Worm (Caenorhabditis elegans): ENCODE data around the gene pges-2.

Gene pges-2

DNA sequence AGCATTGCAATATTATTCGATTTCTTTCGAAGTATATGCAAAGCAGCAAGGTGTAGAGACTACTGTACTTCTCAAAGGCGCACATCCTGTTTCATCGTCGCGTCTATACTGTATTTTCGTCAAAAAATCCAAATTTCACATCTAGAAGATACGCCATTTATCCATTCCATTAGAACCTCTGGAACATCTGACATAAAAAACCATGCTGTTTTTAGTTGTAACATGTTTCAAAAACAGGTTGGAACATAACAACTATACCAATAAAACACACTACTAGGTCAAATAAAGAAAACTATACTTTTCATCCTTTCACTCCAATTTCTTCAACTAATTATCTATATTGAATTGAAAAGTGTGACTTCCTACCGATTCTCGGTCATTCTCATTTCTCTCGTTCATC, 7.3 kb downstream of the pges-2 start, which contains the start of gene ugt-59:
Gene ugt-59 (plus strand): TSS at position 301 of the 400 bp plus-strand sequence.
- no peak for TF ChIP-seq aly-2 (tag; optimal IDR thresholded peaks at IDR 0.05)
- no peak for TF ChIP-seq aha-1 (tag; optimal IDR thresholded peaks at IDR 0.05)
- TF ChIP-seq pag-3 (tag; optimal IDR thresholded peaks at IDR 0.05; ENCODE audit: borderline replicate concordance, insufficient read depth), result no peak
- TF ChIP-seq tlp-1 (tag; optimal IDR thresholded peaks at IDR 0.05), result no peak

DNA sequence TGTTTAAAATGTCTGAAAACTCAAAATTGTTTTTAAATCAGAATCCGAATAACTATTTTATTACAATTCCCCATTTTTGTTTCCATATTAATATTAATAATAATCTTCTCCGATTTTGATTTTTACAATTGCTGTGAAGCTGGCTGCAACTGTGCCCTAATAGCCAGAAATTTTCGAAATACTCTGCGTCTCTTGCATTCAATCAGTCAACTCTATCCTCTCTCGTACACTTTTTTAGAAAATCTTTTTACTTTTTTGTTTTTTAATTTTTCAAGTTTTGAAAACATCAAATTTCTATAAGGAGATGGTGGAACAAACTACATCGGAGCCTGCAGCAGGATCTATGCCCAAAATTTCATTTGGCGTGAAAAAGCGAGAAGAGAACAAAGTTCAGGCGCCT, 9.7 kb downstream of the pges-2 start, which contains the start of gene gkow-1:
Gene gkow-1 (plus strand): TSS at position 301 of the 400 bp plus-strand sequence.
- TF ChIP-seq nhr-19 (GFP tag; conservative IDR thresholded peaks at IDR 0.05) (no peak), fkh-10 (GFP tag; optimal IDR thresholded peaks at IDR 0.05) (no peak), C04F5.9 (tag; optimal IDR thresholded peaks at IDR 0.05) (no peak), ama-1 (optimal IDR thresholded peaks at IDR 0.05) (no peak), hpl-2 (GFP tag; optimal IDR thresholded peaks at IDR 0.05) (no peak), blmp-1 (tag; optimal IDR thresholded peaks at IDR 0.05) (peak; percentile 37), efl-1 (optimal IDR thresholded peaks at IDR 0.05) (peak in 1 of 2 experiments; percentile 13), efl-1 (GFP tag; optimal IDR thresholded peaks at IDR 0.05 in 1 of 2) (peak in 1 of 2 experiments; percentile 15), elt-3 (tag; optimal IDR thresholded peaks at IDR 0.05) (no peak), dpl-1 (GFP tag; optimal IDR thresholded peaks at IDR 0.05) (peak in 1 of 3 experiments; percentile 26), lin-14 (GFP tag; optimal IDR thresholded peaks at IDR 0.05) (no peak)

DNA sequence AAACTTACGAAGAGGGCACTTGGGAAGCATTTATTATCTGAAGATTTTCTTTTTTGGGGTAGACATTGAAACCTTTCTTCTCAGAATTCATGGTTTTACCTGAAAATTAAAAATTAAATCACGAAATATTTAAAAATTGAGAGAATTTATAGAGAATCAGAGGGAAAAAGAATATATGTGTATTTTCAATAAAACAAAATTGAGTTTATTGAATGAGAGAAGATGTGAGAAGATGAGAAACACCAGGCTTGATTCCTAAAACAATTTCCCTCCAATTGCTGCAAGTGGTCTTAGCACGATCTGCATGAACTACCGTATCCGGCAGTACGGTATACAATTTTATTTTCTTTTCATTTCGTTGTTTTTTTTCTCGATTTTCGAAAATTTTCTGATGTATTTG, 10.5 kb downstream of the pges-2 start, which contains the start of gene R11A8.1:
Gene R11A8.1 (minus strand): TSS at position 101 of the 400 bp plus-strand sequence.
- TF ChIP-seq egl-27 (tag; optimal IDR thresholded peaks at IDR 0.05), result no peak
- TF ChIP-seq ceh-82 (tag; optimal IDR thresholded peaks at IDR 0.05), result no peak
- TF ChIP-seq ztf-11 (tag; optimal IDR thresholded peaks at IDR 0.05), result no peak
- no peak for TF ChIP-seq efl-1 (optimal IDR thresholded peaks at IDR 0.05)
- TF ChIP-seq efl-1 (GFP tag; optimal IDR thresholded peaks at IDR 0.05 in 1 of 2), result no peak
- no peak for TF ChIP-seq lin-35 (GFP tag; optimal IDR thresholded peaks at IDR 0.05)
- TF ChIP-seq nhr-28 (tag; optimal IDR thresholded peaks at IDR 0.05), result no peak
- no peak for TF ChIP-seq snpc-4 (tag; optimal IDR thresholded peaks at IDR 0.05)
- TF ChIP-seq C04F5.9 (tag; optimal IDR thresholded peaks at IDR 0.05), result no peak
- no peak for TF ChIP-seq nhr-71 (tag; optimal IDR thresholded peaks at IDR 0.05)
- no peak for TF ChIP-seq lsy-2 (tag; optimal IDR thresholded peaks at IDR 0.05)
- TF ChIP-seq tlp-1 (tag; optimal IDR thresholded peaks at IDR 0.05), result no peak
- TF ChIP-seq hlh-4 (tag; optimal IDR thresholded peaks at IDR 0.05), result no peak
- no peak for TF ChIP-seq ceh-88 (GFP tag; IDR thresholded peaks at IDR 0.05)
- no peak for TF ChIP-seq ceh-90 (tag; optimal IDR thresholded peaks at IDR 0.05)
- TF ChIP-seq nhr-19 (GFP tag; conservative IDR thresholded peaks at IDR 0.05), result no peak
- TF ChIP-seq ama-1 (optimal IDR thresholded peaks at IDR 0.05), result no peak
- no peak for TF ChIP-seq mef-2 (tag; optimal IDR thresholded peaks at IDR 0.05)
- TF ChIP-seq aha-1 (tag; optimal IDR thresholded peaks at IDR 0.05), result no peak

DNA sequence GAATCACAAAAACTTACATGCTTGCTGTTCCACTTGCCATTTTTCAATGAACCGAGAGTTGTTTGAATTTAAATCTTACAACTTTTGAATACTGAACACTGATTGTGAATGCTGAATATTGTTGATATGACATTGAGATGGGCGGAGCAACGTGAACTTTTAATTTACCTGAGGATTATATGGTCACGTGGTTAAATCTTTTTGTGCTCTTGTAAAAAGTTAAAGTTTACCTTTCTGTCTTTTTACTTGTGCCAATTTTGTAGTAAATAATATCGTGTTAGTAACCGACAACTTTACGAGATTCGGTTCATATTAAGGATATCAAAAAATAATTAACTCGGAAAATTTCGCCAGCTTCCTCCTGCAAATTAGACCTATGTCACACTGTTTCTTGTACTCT, 15.3 kb downstream of the pges-2 start, which contains the start of gene Y43C5B.2:
Gene Y43C5B.2 (minus strand): TSS at position 101 of the 400 bp plus-strand sequence.
- TF ChIP-seq jun-1 (tag; optimal IDR thresholded peaks at IDR 0.05) (no peak), fkh-8 (tag; optimal IDR thresholded peaks at IDR 0.05) (no peak), lin-35 (GFP tag; optimal IDR thresholded peaks at IDR 0.05) (no peak), mab-9 (GFP tag; IDR thresholded peaks at IDR 0.05) (no peak), ztf-4 (tag; optimal IDR thresholded peaks at IDR 0.05) (no peak), elt-3 (tag; optimal IDR thresholded peaks at IDR 0.05) (no peak)

DNA sequence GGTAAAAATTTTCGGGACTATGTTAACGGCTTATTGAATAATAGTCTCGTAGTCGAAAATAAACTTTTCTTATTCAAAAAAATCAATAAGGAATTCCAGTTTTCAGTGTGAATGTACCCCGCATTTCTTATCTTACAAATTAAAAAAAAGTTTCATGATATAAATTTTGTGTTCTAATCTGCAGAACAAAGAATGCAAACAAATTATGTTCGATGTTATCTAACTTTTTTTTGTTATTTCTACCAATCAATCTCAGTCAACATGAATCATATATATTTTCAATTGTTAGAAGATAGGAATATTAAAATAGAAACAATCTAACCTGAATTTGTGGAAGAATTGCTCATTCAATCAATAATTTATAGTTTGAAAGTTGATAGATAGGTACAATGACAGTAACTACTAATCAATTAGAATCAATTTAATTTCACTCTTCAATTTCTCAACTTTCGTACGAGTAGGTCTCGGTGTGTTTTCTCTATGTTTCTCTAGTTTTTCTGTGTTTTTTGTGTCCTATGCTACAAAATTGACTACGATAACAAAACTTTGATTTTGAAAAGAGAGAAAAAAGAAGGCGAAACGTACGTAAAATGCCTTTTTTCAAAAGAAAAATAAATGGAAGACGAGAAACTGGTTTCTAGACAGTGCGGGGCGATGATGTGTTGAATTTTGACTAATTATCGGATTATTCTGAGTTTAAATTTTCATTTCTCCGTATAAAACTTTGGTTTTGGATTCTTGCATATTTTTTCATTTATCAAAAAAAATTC, 17.5 kb downstream of the pges-2 start, which contains the start of the genes unc-43 and Y43C5B.3:
Gene unc-43 (minus strand): TSS at position 347 of the 770 bp plus-strand sequence.
Gene Y43C5B.3 (plus strand): TSS at position 720 of the 770 bp plus-strand sequence.
- TF ChIP-seq nhr-85 (tag), result peak; percentile 83
- TF ChIP-seq nhr-76 (tag; optimal IDR thresholded peaks at IDR 0.05), result no peak
- no peak for TF ChIP-seq nhr-28 (tag; optimal IDR thresholded peaks at IDR 0.05)
- TF ChIP-seq hpl-2 (GFP tag; optimal IDR thresholded peaks at IDR 0.05), result no peak
- TF ChIP-seq lin-35 (GFP tag; optimal IDR thresholded peaks at IDR 0.05), result no peak
- peak; percentile 10 for TF ChIP-seq irx-1 (tag; optimal IDR thresholded peaks at IDR 0.05)
- TF ChIP-seq efl-1 (optimal IDR thresholded peaks at IDR 0.05), result no peak
- peak in 1 of 2 experiments; percentile 28 for TF ChIP-seq efl-1 (GFP tag; optimal IDR thresholded peaks at IDR 0.05 in 1 of 2)
- peak in 1 of 6 experiments; percentile 52 for TF ChIP-seq elt-3 (tag; optimal IDR thresholded peaks at IDR 0.05)
- TF ChIP-seq C34B4.2 (tag; optimal IDR thresholded peaks at IDR 0.05), result no peak
- no peak for TF ChIP-seq mep-1 (tag; optimal IDR thresholded peaks at IDR 0.05)
- no peak for TF ChIP-seq pax-3 (tag; optimal IDR thresholded peaks at IDR 0.05)
- TF ChIP-seq nhr-19 (GFP tag; conservative IDR thresholded peaks at IDR 0.05), result no peak
- no peak for TF ChIP-seq tlp-1 (tag; optimal IDR thresholded peaks at IDR 0.05)
- no peak for TF ChIP-seq sptf-1 (tag; optimal IDR thresholded peaks at IDR 0.05)
- TF ChIP-seq mdl-1 (tag; optimal IDR thresholded peaks at IDR 0.05), result no peak
- TF ChIP-seq snu-23 (GFP tag; optimal IDR thresholded peaks at IDR 0.05), result peak; percentile 37
- peak; percentile 3 for TF ChIP-seq nhr-71 (tag; optimal IDR thresholded peaks at IDR 0.05)
- no peak for TF ChIP-seq unc-30 (tag; optimal IDR thresholded peaks at IDR 0.05)
- TF ChIP-seq egl-13 (tag; optimal IDR thresholded peaks at IDR 0.05), result no peak
